Fruit fly (Drosophila melanogaster) whole organism, adult: ENCODE results near the gene CG43954.

ENCODE experiments used
- CG11617 ChIP-seq: fragments of 200-800 bp; sonication (Bioruptor generic); optimal IDR thresholded peaks from 2 replicates; lab custom pipeline; 2017; ENCODE audit warnings: mild to moderate bottlenecking, missing biosample characterization, missing genetic modification reagents, missing genetic modification characterization
- CG12768 ChIP-seq: fragments of 200-800 bp; sonication (Bioruptor generic); optimal IDR thresholded peaks from 2 replicates; lab custom pipeline; 2017; ENCODE audit warnings: missing biosample characterization, missing genetic modification characterization, mild to moderate bottlenecking, moderate library complexity, missing genetic modification reagents
- CG14711 ChIP-seq: fragments of 200-800 bp; sonication (Bioruptor generic); optimal IDR thresholded peaks from 2 replicates; lab custom pipeline; 2018; ENCODE audit warnings: missing biosample characterization, mild to moderate bottlenecking, missing genetic modification characterization, moderate library complexity
- CG1620 ChIP-seq: fragments of 200-800 bp; sonication (Bioruptor generic); optimal IDR thresholded peaks from 2 replicates; lab custom pipeline; 2016; ENCODE audit warnings: missing biosample characterization, missing genetic modification characterization
- CG33017 ChIP-seq: fragments of 200-800 bp; sonication (Bioruptor generic); optimal IDR thresholded peaks from 2 replicates; lab custom pipeline; 2018; ENCODE audit warnings: missing biosample characterization, mild to moderate bottlenecking, missing genetic modification characterization, moderate library complexity
- CG5204 ChIP-seq: fragments of 200-800 bp; sonication (Bioruptor generic); optimal IDR thresholded peaks from 2 replicates; lab custom pipeline; 2016; ENCODE audit warnings: missing biosample characterization, missing genetic modification characterization
- CG7045 ChIP-seq: fragments of 200-800 bp; sonication (Bioruptor generic); optimal IDR thresholded peaks from 2 replicates; lab custom pipeline; 2017; ENCODE audit warnings: missing biosample characterization, mild to moderate bottlenecking, missing genetic modification characterization
- CG7101 ChIP-seq: fragments of 200-800 bp; sonication (Bioruptor generic); optimal IDR thresholded peaks from 2 replicates; lab custom pipeline; 2018; ENCODE audit warnings: missing biosample characterization, mild to moderate bottlenecking, missing genetic modification characterization, moderate library complexity
- Clk ChIP-seq: fragments of 200-800 bp; sonication (Bioruptor generic); optimal IDR thresholded peaks from 2 replicates; lab custom pipeline; 2017; ENCODE audit warnings: missing biosample characterization, missing genetic modification characterization
- Crg-1 ChIP-seq: fragments of 200-800 bp; sonication (Bioruptor generic); optimal IDR thresholded peaks from 2 replicates; lab custom pipeline; 2016; ENCODE audit warnings: missing biosample characterization, missing genetic modification characterization
- Hr96 ChIP-seq: fragments of 200-800 bp; sonication (Bioruptor generic); optimal IDR thresholded peaks from 2 replicates; lab custom pipeline; 2016; ENCODE audit warnings: missing biosample characterization, missing genetic modification characterization
- Mnt ChIP-seq: fragments of 200-800 bp; sonication (Bioruptor generic); optimal IDR thresholded peaks from 2 replicates; lab custom pipeline; 2016; ENCODE audit warnings: missing biosample characterization, mild to moderate bottlenecking, missing genetic modification characterization
- bab1 ChIP-seq: fragments of 200-800 bp; sonication (Bioruptor generic); optimal IDR thresholded peaks from 3 replicates; lab custom pipeline; 2019; ENCODE audit warnings: missing biosample characterization, mild to moderate bottlenecking, missing genetic modification characterization, moderate library complexity
- cic ChIP-seq: fragments of 200-800 bp; sonication (Bioruptor generic); optimal IDR thresholded peaks from 2 replicates; lab custom pipeline; 2017; ENCODE audit warnings: missing biosample characterization, mild to moderate bottlenecking, missing genetic modification characterization, moderate library complexity
- cnc ChIP-seq, 2 experiments: fragments of >200 bp; optimal IDR thresholded peaks; 2 replicates each; lab custom pipeline; 2017
- kay ChIP-seq: fragments of 200-800 bp; sonication (Bioruptor generic); peaks from one replicate; lab custom pipeline; 2016; ENCODE audit warnings: missing biosample characterization, missing genetic modification characterization, borderline replicate concordance
- ovo ChIP-seq: fragments of 200-800 bp; sonication (Bioruptor generic); optimal IDR thresholded peaks from 2 replicates; lab custom pipeline; 2016; ENCODE audit warnings: missing biosample characterization, missing genetic modification characterization
- pad ChIP-seq: fragments of 200-800 bp; sonication (Bioruptor generic); optimal IDR thresholded peaks from 3 replicates; lab custom pipeline; 2017; ENCODE audit warnings: missing biosample characterization, missing genetic modification characterization, mild to moderate bottlenecking, moderate library complexity, missing genetic modification reagents
- tj ChIP-seq: fragments of 200-800 bp; sonication (Bioruptor generic); optimal IDR thresholded peaks from 3 replicates; lab custom pipeline; 2017; ENCODE audit warnings: missing biosample characterization, mild to moderate bottlenecking, missing genetic modification characterization, moderate library complexity
- toe ChIP-seq: fragments of 200-800 bp; sonication (Bioruptor generic); optimal IDR thresholded peaks from 2 replicates; lab custom pipeline; 2016; ENCODE audit warnings: missing biosample characterization, missing genetic modification characterization

Gene CG43954

DNA sequence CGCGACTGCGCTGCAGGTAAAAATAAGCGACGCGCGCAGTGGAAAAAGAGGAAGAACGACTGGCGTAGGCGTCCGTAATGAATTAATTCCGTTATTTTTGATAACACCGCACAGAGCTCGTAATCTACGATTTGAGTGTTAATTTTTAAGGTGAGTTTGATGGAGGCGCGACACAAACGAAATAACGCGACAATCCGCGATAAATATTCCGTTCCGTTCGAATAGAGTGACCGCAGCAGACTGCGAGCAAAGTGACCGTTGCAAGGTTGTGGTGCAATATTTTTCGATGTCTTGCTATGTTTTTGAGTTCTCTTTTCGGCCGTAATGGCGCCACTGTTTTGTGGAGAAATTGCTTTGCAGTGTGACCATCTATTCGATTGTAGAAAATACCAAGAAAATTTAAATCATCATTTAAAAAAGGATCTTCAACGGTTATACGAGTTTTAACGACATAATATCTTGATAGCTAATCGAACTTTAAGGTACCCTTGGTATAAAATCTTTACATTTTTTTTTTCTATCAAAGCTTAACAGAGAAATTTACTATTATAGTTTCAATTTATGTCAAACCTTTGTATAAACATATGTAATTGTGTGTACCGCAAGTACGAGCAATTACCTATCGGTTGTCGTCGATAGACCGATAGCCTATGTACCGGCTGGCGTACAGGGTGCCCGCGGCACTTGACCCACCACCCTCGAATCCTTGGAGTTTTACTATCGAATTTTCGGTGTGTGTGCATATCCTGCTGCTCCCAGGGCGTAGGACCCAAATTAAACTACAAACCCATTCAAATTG is at the start of gene CG43954, which contains the start of the genes Lasp and Dab:
Gene CG43954, minus strand, starts transcription at position 248 of the 799 bp plus-strand sequence.
Gene Lasp, minus strand, starts transcription at position 248 of the 799 bp plus-strand sequence.
Gene Dab, plus strand, starts transcription at position 697 of the 799 bp plus-strand sequence.
- TF ChIP-seq kay (GFP tag; lab: Kevin White, UChicago) (no peak), CG12768 (GFP tag; lab: Kevin White, UChicago) (peak; percentile 27), cnc (optimal IDR thresholded peaks at IDR 0.05; lab: Kevin White, UChicago) (no peak), CG7101 (tag; lab: Kevin White, UChicago) (peak; percentile 54), pad (no peak), CG1620 (peak; percentile 47), Hr96 (peak; percentile 11), tj (peak; percentile 33), Mnt (GFP tag; lab: Kevin White, UChicago) (peak; percentile 64), CG33017 (tag; lab: Kevin White, UChicago) (peak; percentile 48), CG14711 (tag; lab: Kevin White, UChicago) (no peak), Crg-1 (GFP tag; lab: Kevin White, UChicago) (no peak), bab1 (GFP tag; lab: Kevin White, UChicago) (peak; percentile 41), cic (GFP tag; lab: Kevin White, UChicago) (peak; percentile 56), ovo (peak; percentile 63), CG5204 (no peak)

DNA sequence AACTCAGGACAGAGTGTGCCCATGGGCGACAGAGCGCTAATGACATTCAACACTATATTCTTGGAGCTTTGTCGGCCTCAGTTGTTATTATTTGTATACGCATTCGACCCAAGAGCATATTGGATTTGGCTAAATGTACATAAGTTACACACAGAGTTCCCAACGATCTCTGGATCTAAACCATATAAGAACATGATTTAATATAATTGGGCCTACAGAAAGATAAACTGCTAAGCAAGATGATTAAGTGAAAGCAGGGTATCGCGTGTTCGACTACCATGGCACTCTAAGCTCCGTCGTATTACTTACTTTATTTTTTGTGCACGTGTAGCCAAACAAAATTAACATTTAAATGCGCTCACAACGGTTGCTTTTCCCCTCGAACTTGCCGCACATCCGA is 48.8 kb upstream of the CG43954 start:
- TF ChIP-seq cic (GFP tag; lab: Kevin White, UChicago): no peak

dm6 chr3L:16759483-16759882 is 48.0 kb upstream of the CG43954 start:
- TF ChIP-seq CG12768 (GFP tag; lab: Kevin White, UChicago): no peak
- no peak for TF ChIP-seq cic (GFP tag; lab: Kevin White, UChicago)
- TF ChIP-seq pad: no peak
- TF ChIP-seq Crg-1 (GFP tag; lab: Kevin White, UChicago): no peak
- no peak for TF ChIP-seq CG1620

dm6 chr3L:16758504-16759109 is 47.1 kb upstream of the CG43954 start:
- TF ChIP-seq CG7101 (tag; lab: Kevin White, UChicago): no peak
- no peak for TF ChIP-seq tj
- TF ChIP-seq cnc (optimal IDR thresholded peaks at IDR 0.05; lab: Kevin White, UChicago): no peak
- TF ChIP-seq kay (GFP tag; lab: Kevin White, UChicago): no peak
- no peak for TF ChIP-seq CG11617 (GFP tag; lab: Kevin White, UChicago)
- TF ChIP-seq Clk: no peak
- TF ChIP-seq CG7045 (GFP tag; lab: Kevin White, UChicago): no peak
- no peak for TF ChIP-seq Hr96

dm6 chr3L:16755189-16755588 is 43.7 kb upstream of the CG43954 start, which contains the start of gene CG42852:
CG42852 (plus strand) TSS chr3L:16755489.
- TF ChIP-seq CG14711 (tag; lab: Kevin White, UChicago) (no peak), cnc (optimal IDR thresholded peaks at IDR 0.05; lab: Kevin White, UChicago) (no peak), CG12768 (GFP tag; lab: Kevin White, UChicago) (no peak), CG7045 (GFP tag; lab: Kevin White, UChicago) (no peak), Clk (no peak)

DNA sequence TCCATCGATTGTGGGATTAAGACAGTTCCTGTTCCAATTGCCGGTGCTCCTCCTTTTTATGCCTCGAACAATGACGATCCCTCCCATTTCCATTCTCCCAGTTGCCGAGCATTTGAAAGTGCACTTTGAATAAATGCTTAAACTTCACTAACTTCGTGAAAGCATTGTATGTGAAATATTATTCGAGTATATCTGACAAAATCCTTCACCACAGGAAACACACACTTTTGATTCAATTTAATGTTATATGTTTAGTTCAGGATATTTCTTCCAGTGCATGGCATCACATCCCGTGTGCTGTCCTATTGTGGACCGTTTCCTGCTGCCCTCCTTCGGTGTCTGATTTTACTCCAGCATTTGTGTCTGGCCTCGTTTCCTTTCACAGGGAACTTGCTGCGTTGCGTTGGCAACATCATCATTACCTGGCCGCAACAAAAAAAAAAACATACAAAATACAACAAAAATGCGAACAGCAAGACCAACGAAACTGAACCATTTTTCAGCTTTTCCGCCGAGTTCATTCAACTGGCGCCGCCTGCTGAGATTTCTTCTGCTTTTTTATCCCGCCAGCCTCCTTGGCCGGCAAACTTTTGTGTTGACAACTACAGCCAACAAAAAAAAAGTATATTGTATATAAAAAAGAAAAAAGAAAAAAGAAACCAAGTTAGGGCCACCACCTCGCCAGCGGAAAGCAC is 41.1 kb upstream of the CG43954 start:
- no peak for TF ChIP-seq CG14711 (tag; lab: Kevin White, UChicago)
- TF ChIP-seq CG11617 (GFP tag; lab: Kevin White, UChicago): no peak
- no peak for TF ChIP-seq CG1620
- no peak for TF ChIP-seq Hr96
- TF ChIP-seq CG7101 (tag; lab: Kevin White, UChicago): no peak
- TF ChIP-seq CG7045 (GFP tag; lab: Kevin White, UChicago): no peak
- TF ChIP-seq Crg-1 (GFP tag; lab: Kevin White, UChicago): no peak
- no peak for TF ChIP-seq toe (GFP tag; lab: Kevin White, UChicago)
- no peak for TF ChIP-seq pad
- no peak for TF ChIP-seq Mnt (GFP tag; lab: Kevin White, UChicago)
- no peak for TF ChIP-seq CG33017 (tag; lab: Kevin White, UChicago)
- no peak for TF ChIP-seq tj
- TF ChIP-seq cnc (optimal IDR thresholded peaks at IDR 0.05; lab: Kevin White, UChicago): no peak
- TF ChIP-seq Clk: no peak
- no peak for TF ChIP-seq kay (GFP tag; lab: Kevin White, UChicago)
- no peak for TF ChIP-seq cic (GFP tag; lab: Kevin White, UChicago)
- TF ChIP-seq CG12768 (GFP tag; lab: Kevin White, UChicago): no peak
- no peak for TF ChIP-seq bab1 (GFP tag; lab: Kevin White, UChicago)
